Fruit fly (Drosophila melanogaster) whole organism, embryonic: ENCODE results near the gene Sk2.

Source experiments
- CG10209 ChIP-seq: fragments of 200-800 bp; sonication (Bioruptor generic); optimal IDR thresholded peaks from 3 replicates; lab custom pipeline; 2017; ENCODE audit warnings: missing biosample characterization, mild to moderate bottlenecking, missing genetic modification characterization, missing genetic modification reagents
- CG1024 ChIP-seq: fragments of 200-800 bp; sonication (Bioruptor generic); IDR thresholded peaks from 2 replicates; pipeline ENCODE4 v1.3.6; 2022; ENCODE audit warnings: missing biosample characterization, missing genetic modification characterization
- CG10654 ChIP-seq: fragments of 200-800 bp; sonication (Bioruptor generic); optimal IDR thresholded peaks from 2 replicates; lab custom pipeline; 2016; ENCODE audit warnings: missing biosample characterization, missing genetic modification characterization
- CG12236 ChIP-seq: fragments of 200-800 bp; sonication (Bioruptor generic); optimal IDR thresholded peaks from 2 replicates; lab custom pipeline; 2016; ENCODE audit warnings: missing biosample characterization, missing genetic modification characterization
- CG17361 ChIP-seq: fragments of 200-800 bp; sonication (Bioruptor generic); IDR thresholded peaks from 3 replicates; pipeline ENCODE4 v1.3.6; 2022; ENCODE audit warnings: missing biosample characterization, missing genetic modification characterization
- CG17829 ChIP-seq: fragments of 200-800 bp; optimal IDR thresholded peaks from 2 replicates; lab custom pipeline; 2019; ENCODE audit warnings: missing biosample characterization, mild to moderate bottlenecking, missing genetic modification characterization, moderate library complexity
- CG17912 ChIP-seq: fragments of 200-800 bp; sonication (Bioruptor generic); optimal IDR thresholded peaks from 2 replicates; lab custom pipeline; 2018; ENCODE audit warnings: missing biosample characterization, mild to moderate bottlenecking, missing genetic modification characterization
- CG31224 ChIP-seq: fragments of 200-800 bp; sonication (Bioruptor generic); IDR thresholded peaks from 2 replicates; pipeline ENCODE4 v1.3.6; 2022; ENCODE audit warnings: missing biosample characterization, missing genetic modification characterization
- CG34422 ChIP-seq: fragments of 200-800 bp; sonication (Bioruptor generic); IDR thresholded peaks from 3 replicates; pipeline ENCODE4 v1.3.6; 2022; ENCODE audit warnings: missing biosample characterization, missing genetic modification characterization
- CG4360 ChIP-seq: fragments of 200-800 bp; sonication (Bioruptor generic); IDR thresholded peaks from 2 replicates; pipeline ENCODE4 v1.3.6; 2022; ENCODE audit warnings: missing biosample characterization, missing genetic modification characterization
- CG43689 ChIP-seq: fragments of 200-800 bp; sonication (Bioruptor generic); IDR thresholded peaks from 2 replicates; pipeline ENCODE4 v1.3.6; 2022; ENCODE audit warnings: missing biosample characterization, missing genetic modification characterization
- CG4617 ChIP-seq: fragments of 200-800 bp; sonication (Bioruptor generic); optimal IDR thresholded peaks from 3 replicates; lab custom pipeline; 2016; ENCODE audit warnings: missing biosample characterization, missing genetic modification characterization, borderline replicate concordance
- CG6175 ChIP-seq: fragments of 200-800 bp; sonication (Bioruptor generic); IDR thresholded peaks from 3 replicates; pipeline ENCODE4 v1.3.6; 2022; ENCODE audit warnings: missing biosample characterization, missing genetic modification characterization
- CG7357 ChIP-seq: fragments of 200-800 bp; sonication (Bioruptor generic); IDR thresholded peaks from 3 replicates; pipeline ENCODE4 v1.3.6; 2022; ENCODE audit warnings: missing biosample characterization, missing genetic modification characterization
- CG7556 ChIP-seq: fragments of 200-800 bp; sonication (Bioruptor generic); optimal IDR thresholded peaks from 2 replicates; lab custom pipeline; 2017; ENCODE audit warnings: missing biosample characterization, mild to moderate bottlenecking, missing genetic modification characterization
- CG8089 ChIP-seq: fragments of 200-800 bp; sonication (Bioruptor generic); optimal IDR thresholded peaks from 3 replicates; lab custom pipeline; 2016; ENCODE audit warnings: missing biosample characterization, missing genetic modification characterization
- CG8359 ChIP-seq: fragments of 200-800 bp; sonication (Bioruptor generic); optimal IDR thresholded peaks from 2 replicates; lab custom pipeline; 2017; ENCODE audit warnings: missing biosample characterization, mild to moderate bottlenecking, missing genetic modification characterization, borderline replicate concordance
- CG8765 ChIP-seq: fragments of 200-800 bp; sonication (Bioruptor generic); IDR thresholded peaks from 2 replicates; pipeline ENCODE4 v1.3.6; 2022; ENCODE audit warnings: missing biosample characterization, missing genetic modification characterization
- CG9215 ChIP-seq: fragments of 200-800 bp; sonication (Bioruptor generic); IDR thresholded peaks from 2 replicates; pipeline ENCODE4 v1.3.6; 2022; ENCODE audit warnings: missing biosample characterization, missing genetic modification characterization
- CG9727 ChIP-seq: fragments of 200-800 bp; sonication (Bioruptor generic); optimal IDR thresholded peaks from 3 replicates; lab custom pipeline; 2017; ENCODE audit warnings: missing biosample characterization, mild to moderate bottlenecking, missing genetic modification characterization
- CG9797 ChIP-seq: fragments of 200-800 bp; sonication (Bioruptor generic); optimal IDR thresholded peaks from 3 replicates; lab custom pipeline; 2018; ENCODE audit warnings: missing biosample characterization, mild to moderate bottlenecking, missing genetic modification characterization
- Dip2 ChIP-seq: fragments of 200-800 bp; sonication (Bioruptor generic); IDR thresholded peaks from 2 replicates; pipeline ENCODE4 v1.3.6; 2022; ENCODE audit warnings: missing biosample characterization, missing genetic modification characterization
- Fer2 ChIP-seq: fragments of 200-800 bp; sonication (Bioruptor generic); optimal IDR thresholded peaks from 2 replicates; lab custom pipeline; 2018; ENCODE audit warnings: missing biosample characterization, mild to moderate bottlenecking, missing genetic modification characterization, moderate library complexity
- H2.0 ChIP-seq: fragments of 200-800 bp; sonication (Bioruptor generic); IDR thresholded peaks from 2 replicates; pipeline ENCODE4 v1.3.6; 2022; ENCODE audit warnings: missing biosample characterization, missing genetic modification characterization
- HmgD ChIP-seq: fragments of 200-800 bp; sonication (Bioruptor generic); optimal IDR thresholded peaks from 3 replicates; lab custom pipeline; 2016; ENCODE audit warnings: missing biosample characterization, missing genetic modification characterization
- Hr3 ChIP-seq: fragments of 200-800 bp; sonication (Bioruptor generic); optimal IDR thresholded peaks from 3 replicates; lab custom pipeline; 2016; ENCODE audit warnings: missing biosample characterization, missing genetic modification characterization
- Myb ChIP-seq: fragments of 200-800 bp; sonication (Bioruptor generic); optimal IDR thresholded peaks from 2 replicates; lab custom pipeline; 2016; ENCODE audit warnings: missing biosample characterization, missing genetic modification characterization
- NFAT ChIP-seq: fragments of 200-800 bp; sonication (Bioruptor generic); IDR thresholded peaks from 2 replicates; pipeline ENCODE4 v1.3.6; 2022; ENCODE audit warnings: missing biosample characterization, missing genetic modification characterization
- Nf-YB ChIP-seq: fragments of 200-800 bp; sonication (Bioruptor generic); optimal IDR thresholded peaks from 3 replicates; lab custom pipeline; 2019; ENCODE audit warnings: missing biosample characterization, mild to moderate bottlenecking, missing genetic modification characterization, moderate library complexity
- NfI ChIP-seq: fragments of 200-800 bp; sonication (Bioruptor generic); optimal IDR thresholded peaks from 3 replicates; lab custom pipeline; 2018; ENCODE audit warnings: missing biosample characterization, mild to moderate bottlenecking, missing genetic modification characterization, moderate library complexity
- Ravus ChIP-seq: fragments of 200-800 bp; sonication (Bioruptor generic); IDR thresholded peaks from 2 replicates; pipeline ENCODE4 v1.3.6; 2022; ENCODE audit warnings: missing biosample characterization, missing genetic modification characterization
- Spps ChIP-seq: fragments of 200-800 bp; sonication (Bioruptor generic); optimal IDR thresholded peaks from 2 replicates; lab custom pipeline; 2018; ENCODE audit warnings: missing biosample characterization, mild to moderate bottlenecking, missing genetic modification characterization
- YL-1 ChIP-seq: fragments of 200-800 bp; sonication (Bioruptor generic); optimal IDR thresholded peaks from 3 replicates; lab custom pipeline; 2017; ENCODE audit warnings: missing biosample characterization, mild to moderate bottlenecking, missing genetic modification characterization
- al ChIP-seq: fragments of 200-800 bp; sonication (Bioruptor generic); IDR thresholded peaks from 2 replicates; pipeline ENCODE4 v1.3.6; 2022; ENCODE audit warnings: missing biosample characterization, missing genetic modification characterization
- az2 ChIP-seq: fragments of 200-800 bp; sonication (Bioruptor generic); optimal IDR thresholded peaks from 3 replicates; lab custom pipeline; 2016; ENCODE audit warnings: missing biosample characterization, missing genetic modification characterization
- corto ChIP-seq: fragments of 200-800 bp; sonication (Bioruptor generic); optimal IDR thresholded peaks from 2 replicates; lab custom pipeline; 2016; ENCODE audit warnings: missing biosample characterization, mild to moderate bottlenecking, missing genetic modification characterization, moderate library complexity
- croc ChIP-seq: fragments of 200-800 bp; sonication (Bioruptor generic); conservative IDR thresholded peaks from 3 replicates; pipeline ENCODE4 v1.3.6; 2022; ENCODE audit warnings: missing biosample characterization, missing genetic modification characterization
- fd96Cb ChIP-seq: fragments of 200-800 bp; sonication (Bioruptor generic); optimal IDR thresholded peaks from 2 replicates; lab custom pipeline; 2018; ENCODE audit warnings: missing biosample characterization, mild to moderate bottlenecking, missing genetic modification characterization, moderate library complexity
- grau ChIP-seq: fragments of 200-800 bp; optimal IDR thresholded peaks from 3 replicates; lab custom pipeline; 2019; ENCODE audit warnings: missing biosample characterization, mild to moderate bottlenecking, missing genetic modification characterization, moderate library complexity
- ken ChIP-seq: fragments of 200-800 bp; sonication (Bioruptor generic); IDR thresholded peaks from 3 replicates; pipeline ENCODE4 v1.3.6; 2022; ENCODE audit warnings: missing biosample characterization, missing genetic modification characterization
- mam ChIP-seq: fragments of 200-800 bp; sonication (Bioruptor generic); optimal IDR thresholded peaks from 3 replicates; lab custom pipeline; 2016; ENCODE audit warnings: missing biosample characterization, missing genetic modification characterization
- nmo ChIP-seq: fragments of 200-800 bp; sonication (Bioruptor generic); optimal IDR thresholded peaks from 2 replicates; lab custom pipeline; 2018; ENCODE audit warnings: missing biosample characterization, mild to moderate bottlenecking, missing genetic modification characterization, moderate library complexity
- nom ChIP-seq: fragments of 200-800 bp; sonication (Bioruptor generic); optimal IDR thresholded peaks from 2 replicates; lab custom pipeline; 2017; ENCODE audit warnings: missing biosample characterization, missing genetic modification characterization, mild to moderate bottlenecking, moderate library complexity, missing genetic modification reagents
- otp ChIP-seq: fragments of 200-800 bp; sonication (Bioruptor generic); IDR thresholded peaks from 3 replicates; pipeline ENCODE4, ENCODE4 v1.3.6; 2022; ENCODE audit warnings: missing biosample characterization, missing genetic modification characterization
- pum ChIP-seq: fragments of 200-800 bp; sonication (Bioruptor generic); optimal IDR thresholded peaks from 2 replicates; lab custom pipeline; 2016; ENCODE audit warnings: missing biosample characterization, missing genetic modification characterization
- tio ChIP-seq: fragments of 200-800 bp; sonication (Bioruptor generic); optimal IDR thresholded peaks from 2 replicates; lab custom pipeline; 2017; ENCODE audit warnings: missing biosample characterization, missing genetic modification characterization, inconsistent platforms
- unc-4 ChIP-seq: fragments of 200-800 bp; sonication (Bioruptor generic); IDR thresholded peaks from 2 replicates; pipeline ENCODE4 v1.3.6; 2022; ENCODE audit warnings: missing biosample characterization, missing genetic modification characterization; ENCODE audit not compliant: partially characterized antibody
- vnd ChIP-seq: fragments of 200-800 bp; sonication (Bioruptor generic); IDR thresholded peaks from 3 replicates; pipeline ENCODE4 v1.3.6; 2022; ENCODE audit warnings: missing biosample characterization, missing genetic modification characterization; ENCODE audit not compliant: partially characterized antibody

The Sk2 gene

DNA sequence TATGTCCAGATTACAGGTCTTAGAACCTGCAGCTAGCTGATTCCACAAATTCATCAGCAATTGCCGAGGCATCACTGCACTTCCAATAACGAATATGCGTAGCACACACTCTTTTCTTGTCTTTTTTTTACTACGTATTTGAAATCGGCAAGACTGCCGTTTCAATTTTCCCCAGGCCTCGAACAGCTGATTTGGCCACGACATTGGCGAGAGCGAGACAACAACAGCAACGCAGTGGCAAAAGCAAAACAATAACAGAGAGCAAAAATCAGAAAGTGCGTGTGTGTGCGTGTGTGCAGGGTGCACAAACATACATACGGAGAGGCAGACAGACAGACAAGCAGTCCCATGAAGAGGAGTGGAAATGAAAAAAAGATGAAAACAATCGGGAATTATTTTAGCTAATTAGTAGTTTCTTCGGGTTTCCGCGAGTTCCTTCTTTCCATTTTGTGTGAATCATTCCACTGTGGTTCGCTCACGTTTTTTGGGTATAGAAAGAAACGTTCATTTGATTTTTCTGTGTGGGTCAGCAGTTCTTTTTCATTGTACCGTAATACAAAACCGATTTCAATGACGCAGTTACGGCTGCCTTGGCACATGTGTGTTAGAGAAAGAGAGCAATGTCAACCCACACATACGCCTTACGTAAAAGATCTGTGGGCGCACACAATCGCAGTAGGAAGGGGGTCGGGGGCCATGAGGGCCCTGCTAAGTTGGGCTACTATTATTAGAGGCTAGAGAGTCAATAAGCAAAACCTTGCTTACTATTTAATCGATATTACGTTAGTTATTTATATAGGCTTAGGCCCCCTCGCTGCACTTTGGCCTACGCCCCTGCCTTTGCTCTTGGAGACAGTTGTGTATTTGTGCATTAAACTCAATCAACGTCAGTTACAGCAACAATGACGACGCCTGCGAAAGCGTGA lies 13.4 kb downstream of the Sk2 start (continued):
- TF ChIP-seq mam (GFP tag; lab: Kevin White, UChicago) (peak; percentile 99), CG8089 (peak; percentile 98), CG7556 (GFP tag; lab: Kevin White, UChicago) (peak; percentile 97), CG17361 (peak; percentile 97), corto (GFP tag; lab: Kevin White, UChicago) (peak; percentile 99), CG4360 (GFP tag; lab: Robert Waterston, UW) (peak; percentile 91), pum (GFP tag; lab: Kevin White, UChicago) (peak; percentile 99), Ravus (GFP tag; lab: Robert Waterston, UW) (peak; percentile 98), CG31224 (GFP tag; lab: Robert Waterston, UW) (peak; percentile 97), CG6175 (GFP tag; lab: Robert Waterston, UW) (peak; percentile 98), tio (GFP tag; lab: Kevin White, UChicago) (peak; percentile 99), ken (GFP tag; lab: Robert Waterston, UW) (peak; percentile 100), nmo (GFP tag; lab: Kevin White, UChicago) (peak; percentile 97), CG9797 (GFP tag; lab: Kevin White, UChicago) (peak; percentile 37), CG9727 (GFP tag; lab: Kevin White, UChicago) (peak; percentile 99), Dip2 (peak; percentile 76), CG7357 (peak; percentile 97), NFAT (GFP tag; lab: Robert Waterston, UW) (peak; percentile 99), CG43689 (peak; percentile 99), NfI (peak; percentile 97), az2 (peak; percentile 99), croc (GFP tag; lab: Robert Waterston, UW) (peak; percentile 98), YL-1 (GFP tag; lab: Kevin White, UChicago) (peak; percentile 87), al (GFP tag; lab: Robert Waterston, UW) (peak; percentile 99), CG10654 (GFP tag; lab: Kevin White, UChicago) (peak; percentile 98), fd96Cb (tag; lab: Kevin White, UChicago) (peak; percentile 98), CG8359 (GFP tag; lab: Kevin White, UChicago) (peak; percentile 93), unc-4 (GFP tag; lab: Robert Waterston, UW) (peak; percentile 31; the same call in 1 of the 2 replicates), H2.0 (GFP tag; lab: Robert Waterston, UW) (peak; percentile 99), CG34422 (GFP tag; lab: Robert Waterston, UW) (peak; percentile 99), CG17912 (peak; percentile 94), CG1024 (GFP tag; lab: Robert Waterston, UW) (peak; percentile 97), Hr3 (peak; percentile 99), CG17829 (tag; lab: Kevin White, UChicago) (peak; percentile 97), CG9215 (GFP tag; lab: Robert Waterston, UW) (peak; percentile 98), Nf-YB (GFP tag; lab: Kevin White, UChicago) (peak; percentile 76), CG8765 (GFP tag; lab: Robert Waterston, UW) (peak; percentile 99), vnd (GFP tag; lab: Robert Waterston, UW) (no peak), CG10209 (peak; percentile 99), nom (peak; percentile 93), grau (tag; lab: Kevin White, UChicago) (peak; percentile 97), Fer2 (tag; lab: Kevin White, UChicago) (peak; percentile 92), HmgD (GFP tag; lab: Kevin White, UChicago) (peak; percentile 97), otp (GFP tag; lab: Robert Waterston, UW) (peak; percentile 100), CG4617 (GFP tag; lab: Kevin White, UChicago) (peak; percentile 98), CG12236 (GFP tag; lab: Kevin White, UChicago) (peak; percentile 98), Spps (peak; percentile 77), Myb (peak; percentile 93)
